Fruit fly (Drosophila melanogaster): ENCODE data around the gene CG14260.

CG14260 gene

DNA sequence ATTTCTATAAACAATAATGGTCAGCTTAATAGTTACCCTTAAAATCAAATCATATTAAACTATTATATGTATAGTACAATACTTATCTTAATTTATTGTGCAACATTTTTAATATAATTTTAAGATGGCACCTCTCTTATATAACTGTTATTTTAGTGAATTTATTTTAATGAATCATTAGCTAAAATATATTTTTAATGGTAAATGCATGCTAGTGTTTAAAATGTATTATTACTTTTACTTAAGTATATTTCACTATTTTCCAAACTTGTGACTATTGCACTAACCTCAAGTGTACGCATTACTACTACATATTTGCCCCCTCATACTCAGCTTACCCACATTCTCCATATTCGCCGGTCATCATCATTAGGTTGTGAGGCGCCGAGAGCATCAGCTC, 19.0 kb upstream of the CG14260 start (continued):
- TF ChIP-seq CG6792 (GFP tag; optimal IDR thresholded peaks at IDR 0.05) (peak; percentile 25), Sox15 (GFP tag; optimal IDR thresholded peaks at IDR 0.05) (no peak), CG9139 (GFP tag; optimal IDR thresholded peaks at IDR 0.05) (peak; percentile 49), Sox14 (GFP tag; optimal IDR thresholded peaks at IDR 0.05) (no peak), CG32006 (GFP tag; optimal IDR thresholded peaks at IDR 0.05) (peak; percentile 75), svp (GFP tag) (peak; percentile 63), Hr38 (GFP tag; optimal IDR thresholded peaks at IDR 0.05) (no peak), fd85E (GFP tag; optimal IDR thresholded peaks at IDR 0.05) (no peak), salr (GFP tag; optimal IDR thresholded peaks at IDR 0.05) (peak in 1 of 2 experiments; percentile 75), Hr4 (GFP tag; optimal IDR thresholded peaks at IDR 0.05) (peak; percentile 44), CG8119 (GFP tag; IDR thresholded peaks at IDR 0.05) (peak; percentile 87), topi (GFP tag; optimal IDR thresholded peaks at IDR 0.05) (no peak), CG31627 (GFP tag; optimal IDR thresholded peaks at IDR 0.05) (no peak), Ets96B (tag; optimal IDR thresholded peaks at IDR 0.05) (peak; percentile 82), Eip93F (GFP tag; optimal IDR thresholded peaks at IDR 0.05) (no peak), CG7368 (GFP tag; optimal IDR thresholded peaks at IDR 0.05) (peak; percentile 15), Lpt (GFP tag; optimal IDR thresholded peaks at IDR 0.05) (peak; percentile 31), Hr39 (GFP tag; optimal IDR thresholded peaks at IDR 0.05) (no peak)

- TF ChIP-seq Blimp-1 (GFP tag; optimal IDR thresholded peaks at IDR 0.05), result no peak
- no peak for TF ChIP-seq achi (GFP tag; optimal IDR thresholded peaks at IDR 0.05)
- TF ChIP-seq svp (GFP tag), result peak; percentile 17
- no peak for TF ChIP-seq CG9139 (GFP tag; optimal IDR thresholded peaks at IDR 0.05)
Measured at dm6 chr3R:27247892-27248291, 17.4 kb upstream of the CG14260 start, which contains the start of gene CG5984. TSS of gene CG5984 (minus strand) at chr3R:27247992.

DNA sequence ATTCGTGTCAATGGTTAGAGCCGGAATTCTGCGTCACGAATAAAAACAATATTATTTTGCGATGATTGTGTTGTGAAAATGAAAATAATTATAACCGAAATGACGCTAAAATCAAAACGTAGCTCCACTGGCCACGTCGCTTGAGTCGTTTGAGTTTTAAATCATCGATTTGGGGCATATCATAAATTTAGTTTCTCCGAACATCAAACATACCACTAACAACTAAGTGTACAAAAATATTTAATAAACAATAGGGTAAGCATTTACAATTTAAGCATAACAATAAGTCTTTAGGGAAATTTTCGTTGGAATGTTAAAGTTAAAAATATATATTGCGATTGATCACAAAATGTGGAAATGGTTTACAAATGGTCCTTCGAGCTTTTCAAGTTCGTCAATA, 14.3 kb upstream of the CG14260 start, which contains the start of the genes TTLL6B and TfIIA-L:
Gene TTLL6B (minus strand): TSS at position 101 of the 400 bp plus-strand sequence.
Gene TfIIA-L (plus strand): TSS at position 206 of the 400 bp plus-strand sequence.
- TF ChIP-seq CG9139 (GFP tag; optimal IDR thresholded peaks at IDR 0.05), result no peak
- no peak for TF ChIP-seq dac (GFP tag; optimal IDR thresholded peaks at IDR 0.05)
- TF ChIP-seq net (GFP tag; optimal IDR thresholded peaks at IDR 0.05), result no peak
- no peak for TF ChIP-seq CG3032 (tag; optimal IDR thresholded peaks at IDR 0.05)
- TF ChIP-seq CG6792 (GFP tag; optimal IDR thresholded peaks at IDR 0.05), result no peak
- TF ChIP-seq Ets21C (GFP tag; optimal IDR thresholded peaks at IDR 0.05), result no peak
- TF ChIP-seq CG7368 (GFP tag; optimal IDR thresholded peaks at IDR 0.05), result no peak
- no peak for TF ChIP-seq CG34406 (GFP tag; optimal IDR thresholded peaks at IDR 0.05)
- TF ChIP-seq achi (GFP tag; optimal IDR thresholded peaks at IDR 0.05), result no peak
- TF ChIP-seq OdsH (GFP tag; optimal IDR thresholded peaks at IDR 0.05), result no peak

DNA sequence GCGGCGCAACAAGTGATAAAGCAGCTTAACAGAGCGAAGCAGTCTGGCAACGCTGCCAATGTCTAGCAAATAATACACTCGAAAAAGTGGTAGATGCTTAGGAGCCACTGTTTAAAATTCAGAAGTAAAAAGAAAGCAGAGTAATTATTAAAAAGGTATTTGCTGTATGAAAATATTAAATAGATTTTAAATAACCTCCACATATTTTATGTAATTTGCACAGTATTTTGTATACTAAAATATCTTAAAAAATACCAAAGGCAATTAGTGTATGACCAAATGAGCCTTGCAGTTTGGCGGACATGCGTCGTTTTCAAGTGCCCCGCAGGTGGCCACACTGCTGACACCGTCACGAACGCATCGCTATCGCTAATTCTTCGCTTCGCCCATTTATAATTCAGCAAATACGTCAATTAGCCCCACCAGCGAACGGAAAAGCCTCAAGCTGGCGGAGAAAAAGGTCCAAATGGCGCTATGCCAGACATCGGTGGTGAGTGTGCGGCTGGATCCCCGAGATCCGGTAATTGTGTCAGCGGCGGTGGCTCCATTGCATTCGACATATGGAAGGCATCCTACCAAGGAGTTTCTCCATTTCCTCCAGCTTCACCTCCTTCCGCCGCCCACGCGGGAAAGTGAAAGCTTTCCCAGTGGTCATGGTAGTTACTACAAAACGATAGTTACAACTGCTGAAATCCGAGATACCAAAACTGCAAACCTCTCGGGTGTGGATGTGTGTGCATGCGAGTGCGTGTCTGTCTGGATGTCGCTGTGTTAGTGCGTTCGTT, 11.9 kb upstream of the CG14260 start, which contains the start of gene pll:
Gene pll (minus strand): TSS at position 47 of the 785 bp plus-strand sequence.
- TF ChIP-seq CG6276 (GFP tag; optimal IDR thresholded peaks at IDR 0.05) (no peak), spab (GFP tag; optimal IDR thresholded peaks at IDR 0.05) (no peak), Lpt (GFP tag; optimal IDR thresholded peaks at IDR 0.05) (peak; percentile 54), Eip75B (GFP tag; optimal IDR thresholded peaks at IDR 0.05) (no peak), OdsH (GFP tag; optimal IDR thresholded peaks at IDR 0.05) (no peak), Gug (GFP tag; IDR thresholded peaks at IDR 0.05) (peak; percentile 74), Hr4 (GFP tag; optimal IDR thresholded peaks at IDR 0.05) (no peak), CG32006 (GFP tag; optimal IDR thresholded peaks at IDR 0.05) (no peak), vri (GFP tag; optimal IDR thresholded peaks at IDR 0.05) (no peak), Met (GFP tag; optimal IDR thresholded peaks at IDR 0.05) (no peak), topi (GFP tag; optimal IDR thresholded peaks at IDR 0.05) (peak; percentile 73), CG15336 (GFP tag; IDR thresholded peaks at IDR 0.05) (peak; percentile 80), Blimp-1 (GFP tag; optimal IDR thresholded peaks at IDR 0.05) (peak; percentile 36), CG11902 (GFP tag; optimal IDR thresholded peaks at IDR 0.05) (peak; percentile 75), salr (GFP tag; optimal IDR thresholded peaks at IDR 0.05) (no peak), achi (GFP tag; optimal IDR thresholded peaks at IDR 0.05) (no peak), CG11762 (GFP tag; optimal IDR thresholded peaks at IDR 0.05; ENCODE audit: insufficient read depth) (peak; percentile 57), esn (GFP tag; optimal IDR thresholded peaks at IDR 0.05) (peak; percentile 85), lz (GFP tag; optimal IDR thresholded peaks at IDR 0.05) (peak; percentile 80), CG8119 (GFP tag; IDR thresholded peaks at IDR 0.05) (peak; percentile 75), CG6792 (GFP tag; optimal IDR thresholded peaks at IDR 0.05) (peak; percentile 75), CG34406 (GFP tag; optimal IDR thresholded peaks at IDR 0.05) (peak; percentile 69), CG10631 (GFP tag; optimal IDR thresholded peaks at IDR 0.05) (no peak), acj6 (GFP tag; optimal IDR thresholded peaks at IDR 0.05) (peak; percentile 86), Sox14 (GFP tag; optimal IDR thresholded peaks at IDR 0.05) (peak; percentile 83), CG1621 (tag; optimal IDR thresholded peaks at IDR 0.05) (no peak), CG31627 (GFP tag; optimal IDR thresholded peaks at IDR 0.05) (peak; percentile 85), CG10669 (GFP tag; optimal IDR thresholded peaks at IDR 0.05) (peak; percentile 65), eg (GFP tag; IDR thresholded peaks at IDR 0.05) (peak; percentile 96), Eip78C (GFP tag) (peak; percentile 92)
